Worm (Caenorhabditis elegans) whole organism, L3 larva: Measurements from ENCODE around the gene C02E7.10.

Experiments used
- R02D3.7 ChIP-seq: fragments of 150-350 bp; optimal IDR thresholded peaks from 2 replicates; lab custom pipeline; 2014; ENCODE audit warnings: missing biosample characterization, missing genetic modification characterization
- ZK546.5 ChIP-seq: sonication (generic microtip); optimal IDR thresholded peaks from 2 replicates; lab custom pipeline; 2017; ENCODE audit warnings: missing biosample characterization, missing genetic modification characterization
- ceh-82 ChIP-seq: fragments of 150-350 bp; optimal IDR thresholded peaks from 2 replicates; lab custom pipeline; 2014; ENCODE audit warnings: missing biosample characterization, missing genetic modification characterization
- elt-3 ChIP-seq, 3 experiments: fragments of 150-350 bp in 1 of 3; sonication (generic microtip) in 2 of 3; optimal IDR thresholded peaks; 2 replicates in 2 of 3; 4 replicates in 1 of 3; lab custom pipeline; 2014 to 2017; ENCODE audit warnings: missing biosample characterization in 3 of 3, missing genetic modification characterization in 3 of 3
- lin-39 ChIP-seq: fragments of 150-350 bp; optimal IDR thresholded peaks from 2 replicates; lab custom pipeline; 2018; ENCODE audit warnings: missing biosample characterization, missing genetic modification reagents, missing genetic modification characterization
- mdl-1 ChIP-seq: fragments of 150-350 bp; optimal IDR thresholded peaks from 2 replicates; lab custom pipeline; 2014; ENCODE audit warnings: missing biosample characterization, missing genetic modification characterization
- nhr-12 ChIP-seq: fragments of 150-350 bp; optimal IDR thresholded peaks from 2 replicates; lab custom pipeline; 2014; ENCODE audit warnings: missing biosample characterization, missing genetic modification characterization
- nhr-237 ChIP-seq: fragments of 150-350 bp; optimal IDR thresholded peaks from 2 replicates; lab custom pipeline; 2014; ENCODE audit warnings: missing biosample characterization, missing genetic modification characterization
- pqm-1 ChIP-seq: fragments of 150-350 bp; optimal IDR thresholded peaks from 2 replicates; lab custom pipeline; 2017; ENCODE audit warnings: missing biosample characterization, missing genetic modification characterization, inconsistent platforms
- sea-2 ChIP-seq: fragments of 150-350 bp; sonication (generic microtip); optimal IDR thresholded peaks from 4 replicates; lab custom pipeline; 2014; ENCODE audit warnings: missing biosample characterization, missing genetic modification reagents, missing genetic modification characterization
- tbx-2 ChIP-seq: sonication (generic microtip); optimal IDR thresholded peaks from 2 replicates; lab custom pipeline; 2016; ENCODE audit warnings: mild to moderate bottlenecking, missing genetic modification characterization, missing compliant biosample characterization
- unc-39 ChIP-seq: sonication (generic microtip); optimal IDR thresholded peaks from 4 replicates; lab custom pipeline; 2017; ENCODE audit warnings: missing biosample characterization, missing genetic modification characterization
- zag-1 ChIP-seq: fragments of 150-350 bp; optimal IDR thresholded peaks from 2 replicates; lab custom pipeline; 2014; ENCODE audit warnings: missing biosample characterization, missing genetic modification characterization
- ztf-11 ChIP-seq: fragments of 150-350 bp; optimal IDR thresholded peaks from 2 replicates; lab custom pipeline; 2014; ENCODE audit warnings: missing biosample characterization, missing genetic modification characterization

ce11 chrV:4980094-4980493 lies 47.2 kb upstream of the C02E7.10 start:
- TF ChIP-seq mdl-1 (tag; lab: Kevin White, UChicago) (no peak), tbx-2 (tag; lab: Kevin White, UChicago) (no peak), R02D3.7 (tag; lab: Kevin White, UChicago) (no peak), ZK546.5 (no peak), nhr-237 (no peak), unc-39 (no peak), zag-1 (tag; lab: Kevin White, UChicago) (no peak), pqm-1 (no peak), nhr-12 (tag; lab: Kevin White, UChicago) (no peak), lin-39 (tag; lab: Kevin White, UChicago) (no peak), ztf-11 (no peak), sea-2 (GFP tag; lab: Kevin White, UChicago) (no peak), ceh-82 (no peak), elt-3 (tag; optimal IDR thresholded peaks at IDR 0.05; lab: Kevin White, UChicago) (no peak)
